Worm (Caenorhabditis elegans) whole organism, L4 larva: ENCODE measurements around the gene srj-18.

ENCODE experiments used
- D1046.2 ChIP-seq: fragments of 200-800 bp; sonication (Bioruptor generic); IDR thresholded peaks from 2 replicates; pipeline ENCODE4 v1.3.6; 2022; ENCODE audit warnings: missing genetic modification characterization, missing compliant biosample characterization
- F37D6.2 ChIP-seq: sonication (generic microtip); optimal IDR thresholded peaks from 2 replicates; lab custom pipeline; 2016; ENCODE audit warnings: mild to moderate bottlenecking, missing genetic modification characterization, missing compliant biosample characterization
- ceh-82 ChIP-seq: sonication (generic microtip); optimal IDR thresholded peaks from 2 replicates; lab custom pipeline; 2017; ENCODE audit warnings: missing biosample characterization, missing genetic modification characterization
- fkh-10 ChIP-seq: fragments of 150-350 bp; optimal IDR thresholded peaks from 2 replicates; lab custom pipeline; 2014; ENCODE audit warnings: missing biosample characterization, missing genetic modification reagents, missing genetic modification characterization
- fos-1 ChIP-seq: fragments of 150-350 bp; optimal IDR thresholded peaks from 2 replicates; lab custom pipeline; 2014; ENCODE audit warnings: missing biosample characterization, missing genetic modification characterization
- lin-39 ChIP-seq: fragments of 150-350 bp; optimal IDR thresholded peaks from 2 replicates; lab custom pipeline; 2014; ENCODE audit warnings: missing biosample characterization, missing genetic modification reagents, missing genetic modification characterization
- lir-3 ChIP-seq: sonication (generic microtip); optimal IDR thresholded peaks from 2 replicates; lab custom pipeline; 2016; ENCODE audit warnings: mild to moderate bottlenecking, missing genetic modification characterization, missing compliant biosample characterization
- mxl-3 ChIP-seq: fragments of 200-800 bp; sonication (Bioruptor generic); optimal IDR thresholded peaks from 2 replicates; lab custom pipeline; 2018; ENCODE audit warnings: mild to moderate bottlenecking, missing genetic modification characterization, missing compliant biosample characterization
- snpc-4 ChIP-seq: fragments of 150-350 bp; optimal IDR thresholded peaks from 2 replicates; lab custom pipeline; 2014; ENCODE audit warnings: missing biosample characterization, missing genetic modification characterization
- ztf-7 ChIP-seq: fragments of 150-350 bp; optimal IDR thresholded peaks from 2 replicates; lab custom pipeline; 2014; ENCODE audit warnings: missing biosample characterization, missing genetic modification characterization

DNA sequence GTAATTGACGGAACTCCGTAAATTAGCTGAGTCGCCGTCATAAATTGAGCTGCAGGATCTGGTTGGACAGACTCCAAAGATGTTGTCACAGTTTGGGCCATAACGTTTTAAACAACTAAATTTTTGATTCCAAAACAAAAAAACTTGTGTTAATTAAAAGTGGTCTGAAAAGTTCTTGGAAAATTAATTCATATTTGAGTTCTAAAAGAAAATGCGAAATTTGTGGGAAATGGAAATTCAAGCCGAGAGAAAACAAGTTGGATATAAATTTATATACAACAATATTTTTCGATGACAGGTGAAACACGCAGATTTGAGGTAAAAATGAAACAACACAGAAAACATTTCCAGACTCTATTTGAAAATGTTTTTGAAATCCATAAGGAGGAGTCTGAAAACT is 48.9 kb upstream of the srj-18 start, which contains the start of gene srg-59:
- TF ChIP-seq F37D6.2: no peak
- no peak for TF ChIP-seq fkh-10
- no peak for TF ChIP-seq ceh-82 (tag; lab: Kevin White, UChicago)
- TF ChIP-seq fos-1: no peak
- TF ChIP-seq D1046.2 (GFP tag; lab: Robert Waterston, UW): no peak
- no peak for TF ChIP-seq lir-3
- TF ChIP-seq snpc-4 (tag; lab: Kevin White, UChicago): no peak
- TF ChIP-seq mxl-3 (GFP tag; lab: Kevin White, UChicago): no peak
- no peak for TF ChIP-seq ztf-7
- TF ChIP-seq lin-39: no peak
